Fruit fly (Drosophila melanogaster) whole organism, embryonic: ENCODE measurements around the gene Mkk4.

Experiments used
- CG10274 ChIP-seq: fragments of 200-800 bp; sonication (Bioruptor generic); optimal IDR thresholded peaks from 3 replicates; lab custom pipeline; 2017; ENCODE audit warnings: missing biosample characterization, mild to moderate bottlenecking, missing genetic modification characterization
- CG11504 ChIP-seq: fragments of 200-800 bp; sonication (Bioruptor generic); optimal IDR thresholded peaks from 3 replicates; lab custom pipeline; 2019; ENCODE audit warnings: missing biosample characterization, mild to moderate bottlenecking, missing genetic modification characterization, moderate library complexity
- CG11695 ChIP-seq: fragments of 200-800 bp; sonication (Bioruptor generic); IDR thresholded peaks from 3 replicates; pipeline ENCODE4 v1.3.6; 2022; ENCODE audit warnings: missing biosample characterization, missing genetic modification characterization
- CG13894 ChIP-seq: fragments of 200-800 bp; sonication (Bioruptor generic); optimal IDR thresholded peaks from 3 replicates; lab custom pipeline; 2018; ENCODE audit warnings: missing biosample characterization, mild to moderate bottlenecking, missing genetic modification characterization, moderate library complexity
- CG14667 ChIP-seq: fragments of 200-800 bp; sonication (Bioruptor generic); IDR thresholded peaks from 2 replicates; pipeline ENCODE4 v1.3.6; 2022; ENCODE audit warnings: missing biosample characterization, missing genetic modification characterization
- CG16813 ChIP-seq: fragments of 200-800 bp; sonication (Bioruptor generic); IDR thresholded peaks from 3 replicates; pipeline ENCODE4 v1.3.6; 2022; ENCODE audit warnings: missing biosample characterization, missing genetic modification characterization; ENCODE audit not compliant: partially characterized antibody
- CG17385 ChIP-seq: fragments of 200-800 bp; sonication (Bioruptor generic); optimal IDR thresholded peaks from 3 replicates; lab custom pipeline; 2018; ENCODE audit warnings: missing biosample characterization, mild to moderate bottlenecking, missing genetic modification characterization
- CG2199 ChIP-seq: fragments of 200-800 bp; sonication (Bioruptor generic); IDR thresholded peaks from 3 replicates; pipeline ENCODE4 v1.3.6; 2022; ENCODE audit warnings: missing biosample characterization, missing genetic modification characterization
- CG31441 ChIP-seq: fragments of 200-800 bp; sonication (Bioruptor generic); IDR thresholded peaks from 2 replicates; pipeline ENCODE4 v1.3.6; 2022; ENCODE audit warnings: missing biosample characterization, missing genetic modification characterization
- CG4424 ChIP-seq: fragments of 200-800 bp; sonication (Bioruptor generic); optimal IDR thresholded peaks from 3 replicates; lab custom pipeline; 2016; ENCODE audit warnings: missing biosample characterization, missing genetic modification characterization
- CG4730 ChIP-seq: fragments of 200-800 bp; sonication (Bioruptor generic); IDR thresholded peaks from 2 replicates; pipeline ENCODE4 v1.3.6; 2022; ENCODE audit warnings: missing biosample characterization, missing genetic modification characterization
- CG7839 ChIP-seq: fragments of 200-800 bp; sonication (Bioruptor generic); optimal IDR thresholded peaks from 3 replicates; lab custom pipeline; 2018; ENCODE audit warnings: missing biosample characterization, mild to moderate bottlenecking, missing genetic modification characterization, moderate library complexity
- CG9215 ChIP-seq: fragments of 200-800 bp; sonication (Bioruptor generic); IDR thresholded peaks from 2 replicates; pipeline ENCODE4 v1.3.6; 2022; ENCODE audit warnings: missing biosample characterization, missing genetic modification characterization
- CTCF ChIP-seq: fragments of 200-800 bp; sonication (Bioruptor generic); optimal IDR thresholded peaks from 2 replicates; lab custom pipeline; 2017; ENCODE audit warnings: missing biosample characterization, mild to moderate bottlenecking, missing genetic modification characterization, moderate library complexity
- CoRest ChIP-seq: fragments of 200-800 bp; sonication (Bioruptor generic); optimal IDR thresholded peaks from 3 replicates; lab custom pipeline; 2018; ENCODE audit warnings: missing biosample characterization, mild to moderate bottlenecking, missing genetic modification characterization, moderate library complexity
- Dip2 ChIP-seq: fragments of 200-800 bp; sonication (Bioruptor generic); IDR thresholded peaks from 2 replicates; pipeline ENCODE4 v1.3.6; 2022; ENCODE audit warnings: missing biosample characterization, missing genetic modification characterization
- Fer3 ChIP-seq: fragments of 200-800 bp; sonication (Bioruptor generic); optimal IDR thresholded peaks from 2 replicates; lab custom pipeline; 2018; ENCODE audit warnings: missing biosample characterization, mild to moderate bottlenecking, missing genetic modification characterization, moderate library complexity
- NC2α ChIP-seq: fragments of 200-800 bp; sonication (Bioruptor generic); optimal IDR thresholded peaks from 2 replicates; lab custom pipeline; 2016; ENCODE audit warnings: missing biosample characterization, missing genetic modification characterization
- NFAT ChIP-seq: fragments of 200-800 bp; sonication (Bioruptor generic); IDR thresholded peaks from 2 replicates; pipeline ENCODE4 v1.3.6; 2022; ENCODE audit warnings: missing biosample characterization, missing genetic modification characterization
- Ptx1 ChIP-seq: fragments of 200-800 bp; sonication (Bioruptor generic); IDR thresholded peaks from 2 replicates; pipeline ENCODE4 v1.3.6; 2022; ENCODE audit warnings: missing biosample characterization, missing genetic modification characterization
- Sry-β ChIP-seq: fragments of 200-800 bp; sonication (Bioruptor generic); optimal IDR thresholded peaks from 2 replicates; lab custom pipeline; 2018; ENCODE audit warnings: missing biosample characterization, mild to moderate bottlenecking, missing genetic modification characterization, moderate library complexity
- ab ChIP-seq: fragments of 200-800 bp; sonication (Bioruptor generic); optimal IDR thresholded peaks from 2 replicates; lab custom pipeline; 2016; ENCODE audit warnings: missing biosample characterization, missing genetic modification characterization
- ac ChIP-seq: fragments of 200-800 bp; sonication (Bioruptor generic); optimal IDR thresholded peaks from 3 replicates; lab custom pipeline; 2017; ENCODE audit warnings: missing biosample characterization, mild to moderate bottlenecking, missing genetic modification characterization
- aop ChIP-seq: fragments of 200-800 bp; sonication (Bioruptor generic); IDR thresholded peaks from 2 replicates; pipeline ENCODE4 v1.3.6; 2022; ENCODE audit warnings: missing biosample characterization, missing genetic modification characterization
- danr ChIP-seq: fragments of 200-800 bp; sonication (Bioruptor generic); IDR thresholded peaks from 2 replicates; pipeline ENCODE4 v1.3.6; 2022; ENCODE audit warnings: missing biosample characterization, missing genetic modification characterization
- disco-r ChIP-seq: fragments of 200-800 bp; sonication (Bioruptor generic); optimal IDR thresholded peaks from 2 replicates; lab custom pipeline; 2016; ENCODE audit warnings: missing biosample characterization, missing genetic modification characterization
- dmrt99B ChIP-seq: fragments of 200-800 bp; sonication (Bioruptor generic); optimal IDR thresholded peaks from 2 replicates; lab custom pipeline; 2018; ENCODE audit warnings: missing biosample characterization, mild to moderate bottlenecking, missing genetic modification characterization, moderate library complexity
- eyg ChIP-seq: fragments of 200-800 bp; sonication (Bioruptor generic); optimal IDR thresholded peaks from 3 replicates; lab custom pipeline; 2016; ENCODE audit warnings: missing biosample characterization, missing genetic modification characterization
- gem ChIP-seq: fragments of 200-800 bp; sonication (Bioruptor generic); optimal IDR thresholded peaks from 2 replicates; lab custom pipeline; 2019; ENCODE audit warnings: missing biosample characterization, mild to moderate bottlenecking, missing genetic modification characterization, moderate library complexity
- hkb ChIP-seq, 2 experiments: fragments of 200-800 bp in 1 of 2; fragments of >200 bp in 1 of 2; sonication (Bioruptor generic) in 1 of 2; IDR thresholded peaks in 1 of 2; optimal IDR thresholded peaks in 1 of 2; 2 replicates each; pipeline versions ENCODE4 v1.3.6 to Lab custom; 2017 to 2022; ENCODE audit warnings: missing biosample characterization in 1 of 2, missing genetic modification characterization in 1 of 2
- lab ChIP-seq: fragments of 200-800 bp; sonication (Bioruptor generic); optimal IDR thresholded peaks from 3 replicates; lab custom pipeline; 2017; ENCODE audit warnings: missing biosample characterization, missing genetic modification characterization, mild to moderate bottlenecking, moderate library complexity, missing genetic modification reagents
- lov ChIP-seq, 2 experiments: fragments of 200-800 bp in 1 of 2; fragments of >200 bp in 1 of 2; sonication (Bioruptor generic) in 1 of 2; IDR thresholded peaks in 1 of 2; optimal IDR thresholded peaks in 1 of 2; 2 replicates in 1 of 2; 3 replicates in 1 of 2; pipeline versions ENCODE4 v1.3.6 to Lab custom; 2017 to 2022; ENCODE audit warnings: missing biosample characterization in 1 of 2, missing genetic modification characterization in 1 of 2
- nau ChIP-seq: fragments of 200-800 bp; sonication (Bioruptor generic); optimal IDR thresholded peaks from 3 replicates; lab custom pipeline; 2017; ENCODE audit warnings: missing biosample characterization, mild to moderate bottlenecking, missing genetic modification characterization, missing genetic modification reagents
- nmo ChIP-seq: fragments of 200-800 bp; sonication (Bioruptor generic); optimal IDR thresholded peaks from 2 replicates; lab custom pipeline; 2018; ENCODE audit warnings: missing biosample characterization, mild to moderate bottlenecking, missing genetic modification characterization, moderate library complexity
- pan ChIP-seq, 4 experiments: fragments of >200 bp in 3 of 4; fragments of 200-800 bp in 1 of 4; sonication (Bioruptor generic) in 1 of 4; optimal IDR thresholded peaks in 3 of 4; IDR thresholded peaks in 1 of 4; 2 replicates each; pipeline versions ENCODE4 v1.3.6 to Lab custom; 2017 to 2022; ENCODE audit warnings: missing biosample characterization in 2 of 4, missing genetic modification characterization in 2 of 4, mixed read lengths in 1 of 4
- prd ChIP-seq, 3 experiments: fragments of >200 bp in 2 of 3; fragments of 200-800 bp in 1 of 3; sonication (Bioruptor generic) in 1 of 3; optimal IDR thresholded peaks in 2 of 3; IDR thresholded peaks in 1 of 3; 2 replicates in 2 of 3; 3 replicates in 1 of 3; pipeline versions ENCODE4 v1.3.6 to Lab custom; 2017 to 2022; ENCODE audit warnings: missing biosample characterization in 1 of 3, missing genetic modification characterization in 1 of 3
- row ChIP-seq: fragments of 200-800 bp; sonication (Bioruptor generic); IDR thresholded peaks from 3 replicates; pipeline ENCODE4 v1.3.6; 2022; ENCODE audit warnings: missing biosample characterization, missing genetic modification characterization
- sens ChIP-seq: fragments of 200-800 bp; sonication (Bioruptor generic); peaks from one replicate; lab custom pipeline; 2016; ENCODE audit warnings: missing biosample characterization, missing genetic modification characterization
- slbo ChIP-seq: fragments of 200-800 bp; sonication (Bioruptor generic); IDR thresholded peaks from 2 replicates; pipeline ENCODE4 v1.3.6; 2022; ENCODE audit warnings: missing biosample characterization, missing genetic modification characterization
- stc ChIP-seq: fragments of 200-800 bp; sonication (Bioruptor generic); IDR thresholded peaks from 2 replicates; pipeline ENCODE4 v1.3.6; 2022; ENCODE audit warnings: missing biosample characterization, missing genetic modification characterization
- tap ChIP-seq: fragments of 200-800 bp; optimal IDR thresholded peaks from 3 replicates; lab custom pipeline; 2019; ENCODE audit warnings: missing biosample characterization, mild to moderate bottlenecking, missing genetic modification characterization, moderate library complexity
- tgo ChIP-seq: fragments of 200-800 bp; sonication (Bioruptor generic); IDR thresholded peaks from 3 replicates; pipeline ENCODE4 v1.3.6; 2022; ENCODE audit warnings: missing biosample characterization, missing genetic modification characterization
- vvl ChIP-seq: fragments of 200-800 bp; sonication (Bioruptor generic); IDR thresholded peaks from 2 replicates; pipeline ENCODE4 v1.3.6; 2022; ENCODE audit warnings: missing biosample characterization, missing genetic modification characterization
- zfh1 ChIP-seq: fragments of 200-800 bp; sonication (Bioruptor generic); IDR thresholded peaks from 3 replicates; pipeline ENCODE4 v1.3.6; 2022; ENCODE audit warnings: missing biosample characterization, missing genetic modification characterization
- zfh2 ChIP-seq: fragments of 200-800 bp; sonication (Bioruptor generic); optimal IDR thresholded peaks from 2 replicates; lab custom pipeline; 2016; ENCODE audit warnings: missing biosample characterization, missing genetic modification characterization

Gene Mkk4

dm6 chr3R:8619089-8619488 is 31.5 kb downstream of the Mkk4 start (continued):
- TF ChIP-seq dmrt99B (tag; lab: Kevin White, UChicago) (peak; percentile 34), nmo (GFP tag; lab: Kevin White, UChicago) (peak; percentile 14), CG7839 (tag; lab: Kevin White, UChicago) (peak; percentile 31), stc (GFP tag; lab: Robert Waterston, UW) (0 out of 2 replicates have a peak, but pooled peaks have one; percentile 18), CG16813 (no peak), zfh1 (0 out of 3 replicates have a peak, but pooled peaks have one; percentile 40), Fer3 (tag; lab: Kevin White, UChicago) (peak; percentile 14), disco-r (GFP tag; lab: Kevin White, UChicago) (no peak), danr (GFP tag; lab: Robert Waterston, UW) (no peak), CG11504 (tag; lab: Kevin White, UChicago) (peak; percentile 42), gem (tag; lab: Kevin White, UChicago) (peak; percentile 18), vvl (0 out of 2 replicates have a peak, but pooled peaks have one; percentile 11), CoRest (tag; lab: Kevin White, UChicago) (peak; percentile 2), CG31441 (GFP tag; lab: Robert Waterston, UW) (peak; percentile 43), zfh2 (GFP tag; lab: Kevin White, UChicago) (no peak), Ptx1 (peak; percentile 51), eyg (no peak), CG14667 (GFP tag; lab: Robert Waterston, UW) (no peak), NC2α (no peak), aop (GFP tag; lab: Robert Waterston, UW) (no peak), CG2199 (GFP tag; lab: Robert Waterston, UW) (no peak), ac (GFP tag; lab: Kevin White, UChicago) (no peak), Sry-β (GFP tag; lab: Kevin White, UChicago) (no peak), row (peak; percentile 47; the same call in 1 of the 3 replicates), tgo (GFP tag; lab: Robert Waterston, UW) (peak; percentile 42; the same call in 2 of the 3 replicates), CG4730 (no peak), CG13894 (tag; lab: Kevin White, UChicago) (peak; percentile 19), tap (tag; lab: Kevin White, UChicago) (peak; percentile 43), sens (peak; percentile 43), hkb (optimal IDR thresholded peaks at IDR 0.05; lab: Kevin White, UChicago) (no peak), hkb (GFP tag; IDR thresholded peaks at IDR 0.05; lab: Robert Waterston, UW) (peak; percentile 50), prd (optimal IDR thresholded peaks at IDR 0.05; lab: Kevin White, UChicago) (no peak), prd (GFP tag; IDR thresholded peaks at IDR 0.05; lab: Robert Waterston, UW) (peak; percentile 34; the same call in 1 of the 3 replicates), CG4424 (GFP tag; lab: Kevin White, UChicago) (no peak), CG11695 (no peak), CG9215 (peak; percentile 35), lov (optimal IDR thresholded peaks at IDR 0.05; lab: Kevin White, UChicago) (no peak), lov (GFP tag; IDR thresholded peaks at IDR 0.05; lab: Robert Waterston, UW) (0 out of 3 replicates have a peak, but pooled peaks have one; percentile 16), ab (GFP tag; lab: Kevin White, UChicago) (no peak), pan (optimal IDR thresholded peaks at IDR 0.05; lab: Kevin White, UChicago) (no peak), pan (GFP tag; optimal IDR thresholded peaks at IDR 0.05 in 1 of 2, IDR thresholded peaks at IDR 0.05 in 1 of 2) (peak in 1 of 2 experiments; percentile 32), CG10274 (GFP tag; lab: Kevin White, UChicago) (no peak), lab (GFP tag; lab: Kevin White, UChicago) (peak; percentile 42), Dip2 (GFP tag; lab: Robert Waterston, UW) (no peak), NFAT (GFP tag; lab: Robert Waterston, UW) (no peak), CG17385 (GFP tag; lab: Kevin White, UChicago) (no peak), nau (GFP tag; lab: Kevin White, UChicago) (peak; percentile 11), CTCF (GFP tag; lab: Kevin White, UChicago) (no peak), slbo (GFP tag; lab: Robert Waterston, UW) (peak; percentile 5; the same call in 1 of the 2 replicates)
